Fruit fly (Drosophila melanogaster) whole organism, embryonic: ENCODE data around the gene Cpr67Fa2.

Experiments used
- Abd-B ChIP-seq: fragments of 200-800 bp; sonication (Bioruptor generic); optimal IDR thresholded peaks from 2 replicates; lab custom pipeline; 2018; ENCODE audit warnings: missing biosample characterization, mild to moderate bottlenecking, missing genetic modification characterization, moderate library complexity
- B-H1 ChIP-seq: fragments of 200-800 bp; sonication (Bioruptor generic); IDR thresholded peaks from 3 replicates; pipeline ENCODE4 v1.3.6; 2022; ENCODE audit warnings: missing biosample characterization, missing genetic modification characterization
- CG10209 ChIP-seq: fragments of 200-800 bp; sonication (Bioruptor generic); optimal IDR thresholded peaks from 3 replicates; lab custom pipeline; 2017; ENCODE audit warnings: missing biosample characterization, mild to moderate bottlenecking, missing genetic modification characterization, missing genetic modification reagents
- CG10366 ChIP-seq: fragments of 200-800 bp; sonication (Bioruptor generic); IDR thresholded peaks from 2 replicates; pipeline ENCODE4 v1.3.6; 2022; ENCODE audit warnings: missing biosample characterization, missing genetic modification characterization
- CG10431 ChIP-seq: fragments of 200-800 bp; sonication (Bioruptor generic); optimal IDR thresholded peaks from 3 replicates; lab custom pipeline; 2018; ENCODE audit warnings: missing biosample characterization, mild to moderate bottlenecking, missing genetic modification characterization
- CG13296 ChIP-seq: fragments of 200-800 bp; sonication (Bioruptor generic); optimal IDR thresholded peaks from 3 replicates; lab custom pipeline; 2018; ENCODE audit warnings: missing biosample characterization, mild to moderate bottlenecking, missing genetic modification characterization
- CG1602 ChIP-seq: fragments of 200-800 bp; sonication (Bioruptor generic); optimal IDR thresholded peaks from 3 replicates; lab custom pipeline; 2016; ENCODE audit warnings: missing biosample characterization, missing genetic modification characterization
- CG16815 ChIP-seq: fragments of 200-800 bp; sonication (Bioruptor generic); optimal IDR thresholded peaks from 3 replicates; lab custom pipeline; 2017; ENCODE audit warnings: missing biosample characterization, mild to moderate bottlenecking, missing genetic modification characterization
- CG17568 ChIP-seq: fragments of 200-800 bp; sonication (Bioruptor generic); optimal IDR thresholded peaks from 2 replicates; lab custom pipeline; 2018; ENCODE audit warnings: missing biosample characterization, mild to moderate bottlenecking, missing genetic modification characterization, moderate library complexity
- CG18262 ChIP-seq: fragments of 200-800 bp; optimal IDR thresholded peaks from 3 replicates; lab custom pipeline; 2019; ENCODE audit warnings: missing biosample characterization, mild to moderate bottlenecking, missing genetic modification characterization, moderate library complexity
- CG1832 ChIP-seq: fragments of 200-800 bp; sonication (Bioruptor generic); optimal IDR thresholded peaks from 2 replicates; lab custom pipeline; 2017; ENCODE audit warnings: missing biosample characterization, mild to moderate bottlenecking, missing genetic modification characterization, inconsistent platforms
- CG2202 ChIP-seq: fragments of 200-800 bp; sonication (Bioruptor generic); optimal IDR thresholded peaks from 2 replicates; lab custom pipeline; 2018; ENCODE audit warnings: missing biosample characterization, mild to moderate bottlenecking, missing genetic modification characterization
- CG2712 ChIP-seq: fragments of 200-800 bp; optimal IDR thresholded peaks from 3 replicates; lab custom pipeline; 2019; ENCODE audit warnings: missing biosample characterization, mild to moderate bottlenecking, missing genetic modification characterization, moderate library complexity
- CG31441 ChIP-seq: fragments of 200-800 bp; sonication (Bioruptor generic); IDR thresholded peaks from 2 replicates; pipeline ENCODE4 v1.3.6; 2022; ENCODE audit warnings: missing biosample characterization, missing genetic modification characterization
- CG32772 ChIP-seq: fragments of 200-800 bp; sonication (Bioruptor generic); IDR thresholded peaks from 2 replicates; pipeline ENCODE4 v1.3.6; 2022; ENCODE audit warnings: missing biosample characterization, missing genetic modification characterization
- CG33213 ChIP-seq: fragments of 200-800 bp; sonication (Bioruptor generic); optimal IDR thresholded peaks from 3 replicates; lab custom pipeline; 2016; ENCODE audit warnings: missing biosample characterization, missing genetic modification characterization
- CG4328 ChIP-seq: fragments of 200-800 bp; sonication (Bioruptor generic); optimal IDR thresholded peaks from 3 replicates; lab custom pipeline; 2017; ENCODE audit warnings: missing biosample characterization, missing genetic modification reagents, missing genetic modification characterization
- CG4617 ChIP-seq: fragments of 200-800 bp; sonication (Bioruptor generic); optimal IDR thresholded peaks from 3 replicates; lab custom pipeline; 2016; ENCODE audit warnings: missing biosample characterization, missing genetic modification characterization, borderline replicate concordance
- CG7839 ChIP-seq: fragments of 200-800 bp; sonication (Bioruptor generic); optimal IDR thresholded peaks from 3 replicates; lab custom pipeline; 2018; ENCODE audit warnings: missing biosample characterization, mild to moderate bottlenecking, missing genetic modification characterization, moderate library complexity
- CG8478 ChIP-seq: fragments of >200 bp; optimal IDR thresholded peaks from 2 replicates; lab custom pipeline; 2018
- CG9609 ChIP-seq: fragments of 200-800 bp; sonication (Bioruptor generic); optimal IDR thresholded peaks from 3 replicates; lab custom pipeline; 2016; ENCODE audit warnings: missing biosample characterization, missing genetic modification characterization
- D ChIP-seq, 2 experiments: fragments of 200-800 bp in 1 of 2; fragments of >200 bp in 1 of 2; sonication (Bioruptor generic) in 1 of 2; optimal IDR thresholded peaks; 2 replicates in 1 of 2; 3 replicates in 1 of 2; lab custom pipeline; 2017; ENCODE audit warnings: mild to moderate bottlenecking in 1 of 2, missing biosample characterization in 1 of 2, missing genetic modification characterization in 1 of 2, missing genetic modification reagents in 1 of 2
- Dad ChIP-seq: fragments of 200-800 bp; sonication (Bioruptor generic); optimal IDR thresholded peaks from 3 replicates; lab custom pipeline; 2016; ENCODE audit warnings: missing biosample characterization, missing genetic modification characterization
- Dip3 ChIP-seq: fragments of 200-800 bp; sonication (Bioruptor generic); optimal IDR thresholded peaks from 3 replicates; lab custom pipeline; 2016; ENCODE audit warnings: missing biosample characterization, missing genetic modification characterization
- ERR ChIP-seq: fragments of 200-800 bp; sonication (Bioruptor generic); optimal IDR thresholded peaks from 2 replicates; lab custom pipeline; 2016; ENCODE audit warnings: missing biosample characterization, missing genetic modification characterization
- Ets65A ChIP-seq: fragments of 200-800 bp; sonication (Bioruptor generic); peaks from one replicate; lab custom pipeline; 2016; ENCODE audit warnings: missing biosample characterization, missing genetic modification characterization
- HLH4C ChIP-seq: fragments of 200-800 bp; sonication (Bioruptor generic); IDR thresholded peaks from 3 replicates; pipeline ENCODE4 v1.3.6; 2022; ENCODE audit warnings: missing biosample characterization, missing genetic modification characterization; ENCODE audit not compliant: partially characterized antibody
- Hr78 ChIP-seq, 2 experiments: fragments of 200-800 bp in 1 of 2; fragments of >200 bp in 1 of 2; sonication (Bioruptor generic) in 1 of 2; optimal IDR thresholded peaks; 2 replicates each; lab custom pipeline; 2017 to 2019; ENCODE audit warnings: missing biosample characterization in 2 of 2, missing genetic modification characterization in 2 of 2, mild to moderate bottlenecking in 1 of 2, moderate library complexity in 1 of 2
- Lhr ChIP-seq: fragments of 200-800 bp; sonication (Bioruptor generic); optimal IDR thresholded peaks from 3 replicates; lab custom pipeline; 2017; ENCODE audit warnings: mild to moderate bottlenecking, missing biosample characterization, missing genetic modification reagents, missing genetic modification characterization
- Oli ChIP-seq: fragments of 200-800 bp; sonication (Bioruptor generic); optimal IDR thresholded peaks from 2 replicates; lab custom pipeline; 2018; ENCODE audit warnings: missing biosample characterization, mild to moderate bottlenecking, missing genetic modification characterization, moderate library complexity
- Poxn ChIP-seq: fragments of 200-800 bp; sonication (Bioruptor generic); IDR thresholded peaks from 2 replicates; pipeline ENCODE4 v1.3.6; 2022; ENCODE audit warnings: missing biosample characterization, missing genetic modification characterization
- cad ChIP-seq: fragments of >200 bp; optimal IDR thresholded peaks from 2 replicates; lab custom pipeline; 2017; ENCODE audit warnings: missing biosample characterization, missing genetic modification characterization
- ci ChIP-seq: fragments of 200-800 bp; sonication (Bioruptor generic); IDR thresholded peaks from 3 replicates; pipeline ENCODE4 v1.3.6; 2022; ENCODE audit warnings: missing biosample characterization, missing genetic modification characterization
- crc ChIP-seq: fragments of 200-800 bp; sonication (Bioruptor generic); optimal IDR thresholded peaks from 2 replicates; lab custom pipeline; 2016; ENCODE audit warnings: missing biosample characterization, missing genetic modification characterization
- cwo ChIP-seq: fragments of 200-800 bp; sonication (Bioruptor generic); optimal IDR thresholded peaks from 3 replicates; lab custom pipeline; 2017; ENCODE audit warnings: missing biosample characterization, missing genetic modification characterization, mild to moderate bottlenecking, moderate library complexity, missing genetic modification reagents
- fd3F ChIP-seq: fragments of 200-800 bp; sonication (Bioruptor generic); optimal IDR thresholded peaks from 2 replicates; lab custom pipeline; 2018; ENCODE audit warnings: missing biosample characterization, mild to moderate bottlenecking, missing genetic modification characterization, moderate library complexity
- gcm2 ChIP-seq: fragments of 200-800 bp; sonication (Bioruptor generic); optimal IDR thresholded peaks from 2 replicates; lab custom pipeline; 2016; ENCODE audit warnings: missing biosample characterization, missing genetic modification characterization
- hb ChIP-seq: fragments of 200-800 bp; sonication (Bioruptor generic); IDR thresholded peaks from 3 replicates; pipeline ENCODE4 v1.3.6; 2022; ENCODE audit warnings: missing biosample characterization, missing genetic modification characterization; ENCODE audit not compliant: partially characterized antibody
- her ChIP-seq: fragments of 200-800 bp; sonication (Bioruptor generic); optimal IDR thresholded peaks from 2 replicates; lab custom pipeline; 2016; ENCODE audit warnings: missing biosample characterization, missing genetic modification characterization
- klu ChIP-seq: fragments of 200-800 bp; sonication (Bioruptor generic); IDR thresholded peaks from 2 replicates; pipeline ENCODE4 v1.3.6; 2022; ENCODE audit warnings: missing biosample characterization, missing genetic modification characterization
- luna ChIP-seq: fragments of 200-800 bp; sonication (Bioruptor generic); optimal IDR thresholded peaks from 2 replicates; lab custom pipeline; 2016; ENCODE audit warnings: missing biosample characterization, missing genetic modification characterization
- oc ChIP-seq: fragments of 200-800 bp; sonication (Bioruptor generic); optimal IDR thresholded peaks from 2 replicates; lab custom pipeline; 2018; ENCODE audit warnings: missing biosample characterization, mild to moderate bottlenecking, missing genetic modification characterization, moderate library complexity
- org-1 ChIP-seq: fragments of 200-800 bp; sonication (Bioruptor generic); optimal IDR thresholded peaks from 2 replicates; lab custom pipeline; 2017; ENCODE audit warnings: missing biosample characterization, missing genetic modification characterization
- phol ChIP-seq: fragments of 200-800 bp; sonication (Bioruptor generic); optimal IDR thresholded peaks from 3 replicates; lab custom pipeline; 2018; ENCODE audit warnings: missing biosample characterization, mild to moderate bottlenecking, missing genetic modification characterization, moderate library complexity
- pros ChIP-seq: fragments of 200-800 bp; sonication (Bioruptor generic); optimal IDR thresholded peaks from 3 replicates; lab custom pipeline; 2019; ENCODE audit warnings: missing biosample characterization, mild to moderate bottlenecking, missing genetic modification characterization, moderate library complexity
- row ChIP-seq: fragments of 200-800 bp; sonication (Bioruptor generic); IDR thresholded peaks from 3 replicates; pipeline ENCODE4 v1.3.6; 2022; ENCODE audit warnings: missing biosample characterization, missing genetic modification characterization
- tin ChIP-seq: fragments of 200-800 bp; sonication (Bioruptor generic); optimal IDR thresholded peaks from 3 replicates; lab custom pipeline; 2016; ENCODE audit warnings: missing biosample characterization, missing genetic modification characterization
- tio ChIP-seq: fragments of 200-800 bp; sonication (Bioruptor generic); optimal IDR thresholded peaks from 2 replicates; lab custom pipeline; 2017; ENCODE audit warnings: missing biosample characterization, missing genetic modification characterization, inconsistent platforms
- toy ChIP-seq: fragments of 200-800 bp; sonication (Bioruptor generic); IDR thresholded peaks from 2 replicates; pipeline ENCODE4 v1.3.6; 2022; ENCODE audit warnings: missing biosample characterization, missing genetic modification characterization
- usp ChIP-seq: fragments of >200 bp; optimal IDR thresholded peaks from 2 replicates; lab custom pipeline; 2017; ENCODE audit warnings: missing biosample characterization, missing genetic modification characterization
- vfl ChIP-seq: fragments of 200-800 bp; sonication (Bioruptor generic); optimal IDR thresholded peaks from 2 replicates; lab custom pipeline; 2016; ENCODE audit warnings: missing biosample characterization, missing genetic modification characterization

The Cpr67Fa2 gene

DNA sequence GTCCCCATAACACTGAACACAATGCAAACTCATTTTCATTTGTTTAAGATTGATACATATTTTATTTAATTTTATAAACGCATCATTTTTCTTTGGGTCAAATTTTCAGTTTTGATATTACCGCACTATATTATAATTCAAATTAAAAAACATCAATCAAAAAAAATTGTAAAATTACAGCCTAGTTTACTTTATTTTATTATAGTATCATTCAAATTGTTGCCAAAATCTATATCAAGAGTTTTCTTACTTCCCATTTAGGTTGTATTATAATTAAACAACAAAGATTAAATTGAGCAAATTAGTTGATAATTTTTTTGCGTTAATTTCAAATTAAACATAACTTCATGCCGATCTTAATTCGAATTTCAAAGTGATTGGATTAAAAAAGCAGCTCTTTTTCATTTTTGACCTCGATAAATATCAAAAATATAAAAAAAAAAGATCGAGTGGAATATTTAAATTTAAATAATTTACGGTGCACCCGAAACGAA is 39.6 kb upstream of the Cpr67Fa2 start (continued):
- TF ChIP-seq CG31441 (GFP tag; lab: Robert Waterston, UW) = peak; percentile 46; the same call in 1 of the 2 replicates
- peak; percentile 38 for TF ChIP-seq org-1
- TF ChIP-seq klu = no peak
- no peak for TF ChIP-seq gcm2 (GFP tag; lab: Kevin White, UChicago)
- no peak for TF ChIP-seq CG4328
- TF ChIP-seq CG17568 (GFP tag; lab: Kevin White, UChicago) = no peak
- no peak for TF ChIP-seq B-H1
- no peak for TF ChIP-seq toy (GFP tag; lab: Robert Waterston, UW)
- no peak for TF ChIP-seq hb
- no peak for TF ChIP-seq CG8478 (lab: Kevin White, UChicago)
- no peak for TF ChIP-seq fd3F (GFP tag; lab: Kevin White, UChicago)
- TF ChIP-seq Dip3 (GFP tag; lab: Kevin White, UChicago) = no peak
- peak; percentile 41 for TF ChIP-seq CG7839 (tag; lab: Kevin White, UChicago)
- TF ChIP-seq phol (tag; lab: Kevin White, UChicago) = peak; percentile 67
- TF ChIP-seq CG18262 (tag; lab: Kevin White, UChicago) = peak; percentile 87
- peak; percentile 37 for TF ChIP-seq CG1602
- TF ChIP-seq D (optimal IDR thresholded peaks at IDR 0.05; lab: Kevin White, UChicago) = no peak
- TF ChIP-seq D (GFP tag; optimal IDR thresholded peaks at IDR 0.05; lab: Kevin White, UChicago) = peak; percentile 39
- peak; percentile 53 for TF ChIP-seq CG16815 (GFP tag; lab: Kevin White, UChicago)
- peak; percentile 34 for TF ChIP-seq tio (GFP tag; lab: Kevin White, UChicago)
- no peak for TF ChIP-seq her (GFP tag; lab: Kevin White, UChicago)
- TF ChIP-seq pros = no peak
- no peak for TF ChIP-seq usp (GFP tag; lab: Kevin White, UChicago)
- no peak for TF ChIP-seq CG4617 (GFP tag; lab: Kevin White, UChicago)
- TF ChIP-seq luna (GFP tag; lab: Kevin White, UChicago) = no peak
- no peak for TF ChIP-seq Hr78 (GFP tag; optimal IDR thresholded peaks at IDR 0.05; lab: Kevin White, UChicago)
- TF ChIP-seq crc (GFP tag; lab: Kevin White, UChicago) = no peak
- TF ChIP-seq Dad (GFP tag; lab: Kevin White, UChicago) = no peak
- TF ChIP-seq CG13296 (GFP tag; lab: Kevin White, UChicago) = no peak
- peak; percentile 17 for TF ChIP-seq CG10209
- peak; percentile 24 for TF ChIP-seq tin (GFP tag; lab: Kevin White, UChicago)
- no peak for TF ChIP-seq Abd-B
- no peak for TF ChIP-seq cwo (GFP tag; lab: Kevin White, UChicago)
- TF ChIP-seq CG9609 = no peak
- no peak for TF ChIP-seq ERR (GFP tag; lab: Kevin White, UChicago)
- no peak for TF ChIP-seq ci (GFP tag; lab: Robert Waterston, UW)
- peak; percentile 66 for TF ChIP-seq CG2712 (tag; lab: Kevin White, UChicago)
- no peak for TF ChIP-seq Lhr (GFP tag; lab: Kevin White, UChicago)
- no peak for TF ChIP-seq HLH4C (GFP tag; lab: Robert Waterston, UW)
- TF ChIP-seq CG2202 = no peak
- TF ChIP-seq Oli (tag; lab: Kevin White, UChicago) = peak; percentile 43
- TF ChIP-seq Poxn (GFP tag; lab: Robert Waterston, UW) = no peak
- TF ChIP-seq row = peak; percentile 5; the same call in 1 of the 3 replicates
- no peak for TF ChIP-seq CG10366
- TF ChIP-seq oc (tag; lab: Kevin White, UChicago) = no peak
- no peak for TF ChIP-seq vfl (GFP tag; lab: Kevin White, UChicago)
- TF ChIP-seq CG10431 (GFP tag; lab: Kevin White, UChicago) = no peak
- no peak for TF ChIP-seq CG33213
- TF ChIP-seq cad = no peak
- no peak for TF ChIP-seq Ets65A (GFP tag; lab: Kevin White, UChicago)
- TF ChIP-seq CG32772 (GFP tag; lab: Robert Waterston, UW) = no peak
- no peak for TF ChIP-seq CG1832 (GFP tag; lab: Kevin White, UChicago)
